Worm (Caenorhabditis elegans) whole organism, young adult: ENCODE results near the gene frm-10.

Experiments
- B0035.1 ChIP-seq: sonication (generic microtip); optimal IDR thresholded peaks from 2 replicates; lab custom pipeline; 2016; ENCODE audit warnings: missing genetic modification characterization, mild to moderate bottlenecking, missing compliant biosample characterization, missing genotype, missing genetic modification reagents
- D2030.7 ChIP-seq: fragments of 200-800 bp; sonication (Bioruptor generic); IDR thresholded peaks from 2 replicates; pipeline ENCODE4 v1.3.6; 2022; ENCODE audit warnings: missing genetic modification reagents, missing genetic modification characterization, missing compliant biosample characterization
- F22D6.2 ChIP-seq: sonication (generic microtip); optimal IDR thresholded peaks from 2 replicates; lab custom pipeline; 2016; ENCODE audit warnings: mild to moderate bottlenecking, missing genetic modification characterization, missing compliant biosample characterization
- F37B4.10 ChIP-seq: fragments of 200-800 bp; sonication (Bioruptor generic); IDR thresholded peaks from 2 replicates; pipeline ENCODE4 v1.3.6; 2022; ENCODE audit warnings: missing genetic modification characterization, missing compliant biosample characterization
- F39B2.1 ChIP-seq: fragments of 200-800 bp; sonication (Bioruptor generic); IDR thresholded peaks from 2 replicates; pipeline ENCODE4 v1.3.6; 2022; ENCODE audit warnings: missing genetic modification reagents, missing genetic modification characterization, missing compliant biosample characterization
- F49E8.2 ChIP-seq: sonication (generic microtip); optimal IDR thresholded peaks from 3 replicates; lab custom pipeline; 2017; ENCODE audit warnings: missing genetic modification characterization, mild to moderate bottlenecking, missing compliant biosample characterization, antibody characterized with exemption, moderate library complexity; ENCODE audit not compliant: insufficient read depth
- F52B5.7 ChIP-seq: sonication (generic microtip); optimal IDR thresholded peaks from 2 replicates; lab custom pipeline; 2016; ENCODE audit warnings: mild to moderate bottlenecking, missing genetic modification characterization, missing compliant biosample characterization
- F55B11.4 ChIP-seq: sonication (generic microtip); optimal IDR thresholded peaks from 2 replicates; lab custom pipeline; 2016; ENCODE audit warnings: missing compliant biosample characterization, missing genetic modification characterization, borderline replicate concordance; ENCODE audit not compliant: insufficient read depth
- Y67H2A.10 ChIP-seq: fragments of 200-800 bp; sonication (Bioruptor generic); conservative IDR thresholded peaks from 2 replicates; pipeline ENCODE4 v1.3.6; 2022; ENCODE audit warnings: missing genetic modification reagents, missing genetic modification characterization, missing compliant biosample characterization
- aptf-3 ChIP-seq: fragments of 200-800 bp; sonication (Bioruptor generic); IDR thresholded peaks from 2 replicates; pipeline ENCODE4 v1.3.6; 2022; ENCODE audit warnings: missing genetic modification characterization, missing compliant biosample characterization
- atf-7 ChIP-seq: sonication (generic microtip); optimal IDR thresholded peaks from 2 replicates; lab custom pipeline; 2017; ENCODE audit warnings: mild to moderate bottlenecking, missing genetic modification characterization, missing compliant biosample characterization
- attf-3 ChIP-seq: fragments of 200-800 bp; sonication (Bioruptor generic); conservative IDR thresholded peaks from 2 replicates; pipeline ENCODE4 v1.3.6; 2022; ENCODE audit warnings: missing genetic modification reagents, missing genetic modification characterization, missing compliant biosample characterization
- bed-1 ChIP-seq: fragments of 200-800 bp; sonication (Bioruptor generic); IDR thresholded peaks from 2 replicates; pipeline ENCODE4 v1.3.6; 2022; ENCODE audit warnings: missing genetic modification reagents, missing genetic modification characterization, missing compliant biosample characterization
- cebp-2 ChIP-seq: fragments of 200-800 bp; sonication (Bioruptor generic); IDR thresholded peaks from 2 replicates; pipeline ENCODE4 v1.3.6; 2022; ENCODE audit warnings: missing genetic modification characterization, missing compliant biosample characterization
- ceh-100 ChIP-seq: fragments of 200-800 bp; sonication (Bioruptor generic); IDR thresholded peaks from 2 replicates; pipeline ENCODE4 v1.3.6; 2022; ENCODE audit warnings: missing genetic modification reagents, missing genetic modification characterization, missing compliant biosample characterization
- ceh-58 ChIP-seq: fragments of 200-800 bp; sonication (Bioruptor generic); IDR thresholded peaks from 2 replicates; pipeline ENCODE4 v1.3.6; 2022; ENCODE audit warnings: missing genetic modification characterization, missing compliant biosample characterization
- chd-7 ChIP-seq: sonication (generic microtip); optimal IDR thresholded peaks from 2 replicates; lab custom pipeline; 2016; ENCODE audit warnings: mild to moderate bottlenecking, missing genetic modification characterization, moderate library complexity, missing compliant biosample characterization
- efl-1 ChIP-seq: fragments of 150-350 bp; optimal IDR thresholded peaks from 2 replicates; lab custom pipeline; 2014; ENCODE audit warnings: missing biosample characterization, missing genetic modification reagents, missing genetic modification characterization
- ets-4 ChIP-seq: fragments of 200-800 bp; sonication (Bioruptor generic); optimal IDR thresholded peaks from 2 replicates; lab custom pipeline; 2018; ENCODE audit warnings: mild to moderate bottlenecking, missing genetic modification characterization, missing compliant biosample characterization
- him-1 ChIP-seq: sonication (generic microtip); optimal IDR thresholded peaks from 2 replicates; lab custom pipeline; 2016; ENCODE audit warnings: missing genotype, missing genetic modification reagents, missing genetic modification characterization, missing compliant biosample characterization
- hlh-12 ChIP-seq: sonication (generic microtip); optimal IDR thresholded peaks from 2 replicates; lab custom pipeline; 2016; ENCODE audit warnings: missing genetic modification characterization, missing compliant biosample characterization
- hlh-26 ChIP-seq: fragments of 200-800 bp; sonication (Bioruptor generic); conservative IDR thresholded peaks from 2 replicates; pipeline ENCODE4 v1.3.6; 2022; ENCODE audit warnings: missing genetic modification reagents, missing genetic modification characterization, missing compliant biosample characterization
- hmg-1.2 ChIP-seq: fragments of 200-800 bp; sonication (Bioruptor generic); IDR thresholded peaks from 2 replicates; pipeline ENCODE4 v1.3.6; 2022; ENCODE audit warnings: missing genetic modification reagents, missing genetic modification characterization, missing compliant biosample characterization
- hmg-20 ChIP-seq: fragments of 200-800 bp; sonication (Bioruptor generic); IDR thresholded peaks from 2 replicates; pipeline ENCODE4 v1.3.6; 2022; ENCODE audit warnings: missing genetic modification reagents, missing genetic modification characterization, missing compliant biosample characterization
- lin-40 ChIP-seq: sonication (generic microtip); optimal IDR thresholded peaks from 2 replicates; lab custom pipeline; 2016; ENCODE audit warnings: missing genetic modification characterization, mild to moderate bottlenecking, missing compliant biosample characterization, missing genotype, missing genetic modification reagents
- madf-10 ChIP-seq: sonication (generic microtip); optimal IDR thresholded peaks from 2 replicates; lab custom pipeline; 2016; ENCODE audit warnings: mild to moderate bottlenecking, missing genetic modification characterization, missing compliant biosample characterization
- nfya-1 ChIP-seq: sonication (generic microtip); optimal IDR thresholded peaks from 2 replicates; lab custom pipeline; 2017; ENCODE audit warnings: antibody characterized with exemption, missing compliant biosample characterization, missing genetic modification characterization, borderline replicate concordance; ENCODE audit not compliant: insufficient read depth
- nfya-2 ChIP-seq: fragments of 200-800 bp; sonication (Bioruptor generic); IDR thresholded peaks from 2 replicates; pipeline ENCODE4 v1.3.6; 2022; ENCODE audit warnings: missing genetic modification reagents, missing genetic modification characterization, missing compliant biosample characterization
- nhr-120 ChIP-seq: fragments of 200-800 bp; sonication (Bioruptor generic); IDR thresholded peaks from 2 replicates; pipeline ENCODE4 v1.3.6; 2022; ENCODE audit warnings: missing genetic modification characterization, missing compliant biosample characterization
- nhr-80 ChIP-seq: sonication (generic microtip); optimal IDR thresholded peaks from 2 replicates; lab custom pipeline; 2016; ENCODE audit warnings: missing genetic modification characterization, missing compliant biosample characterization
- rec-8 ChIP-seq, 2 experiments: sonication (generic microtip); optimal IDR thresholded peaks; 2 replicates each; lab custom pipeline; 2016; ENCODE audit warnings: mild to moderate bottlenecking in 2 of 2, missing genetic modification characterization in 2 of 2, missing genetic modification reagents in 2 of 2, missing genotype in 2 of 2, missing biosample characterization in 1 of 2, missing compliant biosample characterization in 1 of 2, moderate library complexity in 1 of 2
- sdz-38 ChIP-seq: sonication (generic microtip); optimal IDR thresholded peaks from 2 replicates; lab custom pipeline; 2016; ENCODE audit warnings: missing genotype, missing genetic modification characterization, missing compliant biosample characterization
- snpc-1.1 ChIP-seq: sonication (generic microtip); optimal IDR thresholded peaks from 2 replicates; lab custom pipeline; 2017; ENCODE audit warnings: missing genetic modification characterization, mild to moderate bottlenecking, missing compliant biosample characterization, antibody characterized with exemption, moderate library complexity, missing genotype, missing genetic modification reagents; ENCODE audit not compliant: insufficient read depth
- snpc-3.4 ChIP-seq: sonication (generic microtip); optimal IDR thresholded peaks from 2 replicates; lab custom pipeline; 2017; ENCODE audit warnings: missing genetic modification characterization, mild to moderate bottlenecking, missing compliant biosample characterization, antibody characterized with exemption, moderate library complexity, missing genotype, missing genetic modification reagents
- somi-1 ChIP-seq: fragments of 200-800 bp; sonication (Bioruptor generic); optimal IDR thresholded peaks from 2 replicates; lab custom pipeline; 2018; ENCODE audit warnings: mild to moderate bottlenecking, missing genetic modification characterization, missing compliant biosample characterization
- unc-130 ChIP-seq: sonication (generic microtip); optimal IDR thresholded peaks from 2 replicates; lab custom pipeline; 2016; ENCODE audit warnings: missing genetic modification reagents, missing genetic modification characterization, missing compliant biosample characterization
- ztf-28 ChIP-seq: fragments of 200-800 bp; sonication (Bioruptor generic); IDR thresholded peaks from 2 replicates; pipeline ENCODE4 v1.3.6; 2022; ENCODE audit warnings: missing genetic modification reagents, missing genetic modification characterization, missing compliant biosample characterization

The frm-10 gene

DNA sequence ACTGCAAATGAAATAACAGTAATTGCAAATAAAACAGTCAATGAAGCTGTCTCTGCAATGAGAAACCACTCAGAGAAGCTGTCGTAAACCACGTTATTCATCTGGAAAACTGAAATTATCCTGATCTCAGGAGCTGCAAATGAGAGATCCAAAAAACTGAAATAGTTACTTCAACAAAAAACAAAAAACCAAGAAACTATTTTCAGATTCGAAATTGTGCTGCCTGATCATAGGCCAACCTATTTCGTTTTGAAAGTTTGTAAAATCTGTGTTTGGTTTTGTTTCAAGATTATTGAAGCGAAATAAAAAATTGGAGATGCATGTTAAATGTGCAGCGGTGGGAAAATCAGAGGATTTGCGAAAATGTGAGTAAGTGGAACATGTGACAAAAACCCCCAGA lies 42.4 kb upstream of the frm-10 start, which contains the start of gene srv-8:
srv-8 (minus strand) TSS at position 101 of the 400 bp plus-strand sequence.
- no peak for TF ChIP-seq hmg-20 (GFP tag; lab: Robert Waterston, UW)
- no peak for TF ChIP-seq F22D6.2 (tag; lab: Kevin White, UChicago)
- no peak for TF ChIP-seq attf-3
- TF ChIP-seq nfya-2 (GFP tag; lab: Robert Waterston, UW) = no peak
- TF ChIP-seq B0035.1 (tag; lab: Kevin White, UChicago) = no peak
- no peak for TF ChIP-seq somi-1 (GFP tag; lab: Kevin White, UChicago)

DNA sequence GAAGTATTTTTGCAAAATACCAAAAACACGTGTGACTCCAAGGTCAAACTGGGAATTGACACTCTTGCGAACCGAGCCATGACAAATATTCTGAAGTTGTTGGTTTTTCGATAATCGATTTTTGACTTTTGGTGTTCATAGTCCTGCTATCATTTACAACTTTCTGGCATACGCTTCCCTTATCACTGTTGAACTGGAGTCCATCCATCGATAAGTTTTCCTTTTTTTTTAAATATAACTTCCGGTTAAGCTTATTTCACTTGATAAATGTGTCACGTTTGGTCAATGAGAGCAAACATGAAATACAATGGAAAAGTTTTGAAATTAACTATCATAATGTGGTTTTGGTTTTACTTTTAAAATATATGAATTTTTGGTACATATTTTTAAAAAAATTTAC lies 41.3 kb upstream of the frm-10 start:
- TF ChIP-seq atf-7 (tag; lab: Kevin White, UChicago) (no peak), nhr-80 (tag; lab: Kevin White, UChicago) (peak; percentile 86)
- TF ChIP-seq, all 124 proteins: peak for 1

DNA sequence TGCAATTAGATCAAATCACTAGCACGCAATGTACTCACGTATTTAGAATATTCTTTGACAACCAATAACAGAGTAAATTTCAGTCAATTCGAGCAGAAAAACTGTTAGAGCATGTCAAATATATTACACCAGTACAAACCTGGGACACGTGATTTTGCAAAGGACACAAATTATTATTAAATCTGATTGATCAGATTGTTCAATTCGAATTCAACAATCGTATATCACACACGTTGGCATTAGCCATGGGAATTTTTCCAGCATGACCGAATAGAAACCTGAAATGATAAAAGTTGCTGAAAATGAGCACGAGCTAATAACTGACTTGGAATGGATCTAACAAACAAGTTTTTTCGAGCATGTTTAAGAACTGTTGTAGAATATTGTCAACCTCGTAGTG lies 40.0 kb upstream of the frm-10 start, which contains the start of gene srv-9:
srv-9 (minus strand) TSS at position 101 of the 400 bp plus-strand sequence.
- no peak for TF ChIP-seq F49E8.2 (tag; lab: Kevin White, UChicago)
- no peak for TF ChIP-seq F39B2.1 (GFP tag; lab: Robert Waterston, UW)
- no peak for TF ChIP-seq F22D6.2 (tag; lab: Kevin White, UChicago)
- no peak for TF ChIP-seq efl-1 (GFP tag; lab: Kevin White, UChicago)
- TF ChIP-seq F52B5.7 (tag; lab: Kevin White, UChicago) = no peak
- no peak for TF ChIP-seq snpc-1.1
- no peak for TF ChIP-seq ztf-28
- TF ChIP-seq snpc-3.4 (tag; lab: Kevin White, UChicago) = no peak
- no peak for TF ChIP-seq him-1 (tag; lab: Kevin White, UChicago)
- TF ChIP-seq F55B11.4 = no peak
- no peak for TF ChIP-seq nfya-1 (tag; lab: Kevin White, UChicago)
- no peak for TF ChIP-seq hlh-26 (GFP tag; lab: Robert Waterston, UW)
- TF ChIP-seq ceh-58 (GFP tag; lab: Robert Waterston, UW) = no peak

DNA sequence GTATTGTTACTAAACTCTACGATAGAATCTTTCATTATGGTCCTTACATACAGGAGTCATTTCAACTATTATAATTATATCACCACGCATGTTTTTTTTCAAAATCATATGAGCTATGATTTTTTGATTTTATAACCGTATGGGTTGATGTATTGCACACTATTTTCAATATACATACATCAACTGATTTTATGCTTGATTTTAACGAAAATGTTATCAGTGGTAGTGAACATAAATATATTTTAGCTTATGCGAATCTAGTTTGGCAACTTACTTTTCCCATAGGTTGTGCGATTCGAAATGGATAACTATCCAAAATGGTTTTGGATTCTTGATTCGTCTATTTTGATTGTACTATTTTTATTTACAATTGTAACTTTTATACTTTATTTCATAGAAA lies 39.4 kb upstream of the frm-10 start, which contains the start of gene srv-10:
srv-10 (plus strand) TSS at position 301 of the 400 bp plus-strand sequence.
- TF ChIP-seq cebp-2 (GFP tag; lab: Robert Waterston, UW) (no peak), aptf-3 (no peak), chd-7 (no peak), hmg-1.2 (GFP tag; lab: Robert Waterston, UW) (no peak), madf-10 (tag; lab: Kevin White, UChicago) (no peak), rec-8 (tag; optimal IDR thresholded peaks at IDR 0.05; lab: Kevin White, UChicago) (no peak), Y67H2A.10 (GFP tag; lab: Robert Waterston, UW) (no peak), D2030.7 (GFP tag; lab: Robert Waterston, UW) (no peak)

DNA sequence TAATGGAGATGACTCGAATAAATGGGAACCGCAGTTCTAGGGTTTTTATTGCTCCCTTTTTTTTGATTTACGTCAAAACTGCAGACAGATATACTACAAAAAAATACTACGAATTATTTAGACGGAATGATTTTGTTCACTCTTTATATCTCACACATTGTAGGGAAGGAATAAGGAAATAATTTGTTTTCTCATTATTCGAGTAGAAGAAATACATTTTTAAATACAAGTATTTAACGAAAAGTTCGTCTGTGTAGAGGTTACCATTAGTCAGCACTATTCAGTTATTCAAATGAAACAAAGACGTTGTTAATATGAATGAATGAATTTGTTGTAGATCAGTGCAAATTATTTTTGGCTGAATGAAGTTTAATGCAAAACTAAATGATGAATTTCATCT lies 36.2 kb upstream of the frm-10 start, which contains the start of gene srd-18:
srd-18 (minus strand) TSS at position 101 of the 400 bp plus-strand sequence.
- TF ChIP-seq rec-8 (tag; optimal IDR thresholded peaks at IDR 0.05; lab: Kevin White, UChicago) (no peak), F37B4.10 (no peak), lin-40 (tag; lab: Kevin White, UChicago) (no peak), unc-130 (GFP tag; lab: Kevin White, UChicago) (no peak), D2030.7 (GFP tag; lab: Robert Waterston, UW) (no peak), bed-1 (GFP tag; lab: Robert Waterston, UW) (no peak), B0035.1 (tag; lab: Kevin White, UChicago) (no peak), ceh-100 (GFP tag; lab: Robert Waterston, UW) (no peak), ets-4 (no peak), nhr-120 (GFP tag; lab: Robert Waterston, UW) (no peak), sdz-38 (tag; lab: Kevin White, UChicago) (no peak), chd-7 (no peak), hlh-12 (tag; lab: Kevin White, UChicago) (no peak)
- TF ChIP-seq, all 124 proteins: peak for 0
